Worm (Caenorhabditis elegans) whole organism, L3 larva: ENCODE measurements around the gene srw-143.

Experiments
- R02D3.7 ChIP-seq: fragments of 150-350 bp; optimal IDR thresholded peaks from 2 replicates; lab custom pipeline; 2014; ENCODE audit warnings: missing biosample characterization, missing genetic modification characterization
- aly-2 ChIP-seq: fragments of 150-350 bp; optimal IDR thresholded peaks from 2 replicates; lab custom pipeline; 2014; ENCODE audit warnings: missing biosample characterization, missing genetic modification characterization
- ama-1 ChIP-seq: fragments of 150-350 bp; optimal IDR thresholded peaks from 2 replicates; lab custom pipeline; 2018
- ceh-16 ChIP-seq: sonication (generic microtip); optimal IDR thresholded peaks from 2 replicates; lab custom pipeline; 2017; ENCODE audit warnings: missing biosample characterization, missing genetic modification characterization
- ceh-28 ChIP-seq: fragments of 150-350 bp; optimal IDR thresholded peaks from 2 replicates; lab custom pipeline; 2014; ENCODE audit warnings: missing biosample characterization, missing genetic modification reagents, missing genetic modification characterization
- ceh-9 ChIP-seq: sonication (generic microtip); optimal IDR thresholded peaks from 2 replicates; lab custom pipeline; 2018; ENCODE audit warnings: missing biosample characterization, missing genetic modification characterization
- daf-12 ChIP-seq: fragments of 150-350 bp; optimal IDR thresholded peaks from 2 replicates; lab custom pipeline; 2014; ENCODE audit warnings: missing biosample characterization, missing genetic modification reagents, missing genetic modification characterization
- egl-27 ChIP-seq: sonication (generic microtip); optimal IDR thresholded peaks from 4 replicates; lab custom pipeline; 2017; ENCODE audit warnings: missing biosample characterization, missing genetic modification reagents, missing genetic modification characterization
- egl-5 ChIP-seq: fragments of 150-350 bp; optimal IDR thresholded peaks from 2 replicates; lab custom pipeline; 2017; ENCODE audit warnings: missing biosample characterization, missing genetic modification reagents, missing genetic modification characterization, inconsistent platforms
- elt-1 ChIP-seq: fragments of 150-350 bp; optimal IDR thresholded peaks from 2 replicates; lab custom pipeline; 2014; ENCODE audit warnings: missing biosample characterization, missing genetic modification characterization
- elt-2 ChIP-seq: sonication (generic microtip); optimal IDR thresholded peaks from 2 replicates; lab custom pipeline; 2016; ENCODE audit warnings: missing genetic modification reagents, mild to moderate bottlenecking, missing genetic modification characterization, missing compliant biosample characterization
- elt-3 ChIP-seq, 3 experiments: fragments of 150-350 bp in 1 of 3; sonication (generic microtip) in 2 of 3; optimal IDR thresholded peaks; 2 replicates in 2 of 3; 4 replicates in 1 of 3; lab custom pipeline; 2014 to 2017; ENCODE audit warnings: missing biosample characterization in 3 of 3, missing genetic modification characterization in 3 of 3
- eor-1 ChIP-seq, 2 experiments: fragments of 150-350 bp; optimal IDR thresholded peaks; 2 replicates each; lab custom pipeline; 2014 to 2018; ENCODE audit warnings: missing biosample characterization in 2 of 2, missing genetic modification characterization in 2 of 2
- fkh-2 ChIP-seq: fragments of 150-350 bp; optimal IDR thresholded peaks from 2 replicates; lab custom pipeline; 2014; ENCODE audit warnings: missing biosample characterization, missing genetic modification reagents, missing genetic modification characterization
- fos-1 ChIP-seq: fragments of 150-350 bp; optimal IDR thresholded peaks from 2 replicates; lab custom pipeline; 2014; ENCODE audit warnings: missing biosample characterization, missing genetic modification characterization
- hmg-11 ChIP-seq: sonication (generic microtip); optimal IDR thresholded peaks from 2 replicates; lab custom pipeline; 2016; ENCODE audit warnings: missing genetic modification characterization, missing compliant biosample characterization
- jun-1 ChIP-seq: fragments of 150-350 bp; optimal IDR thresholded peaks from 2 replicates; lab custom pipeline; 2014; ENCODE audit warnings: missing biosample characterization, missing genetic modification reagents, missing genetic modification characterization
- lin-15B ChIP-seq: fragments of 150-350 bp; optimal IDR thresholded peaks from 2 replicates; lab custom pipeline; 2014; ENCODE audit warnings: missing biosample characterization, missing genetic modification characterization
- lin-39 ChIP-seq: fragments of 150-350 bp; optimal IDR thresholded peaks from 2 replicates; lab custom pipeline; 2018; ENCODE audit warnings: missing biosample characterization, missing genetic modification reagents, missing genetic modification characterization
- lsy-12 ChIP-seq: sonication (generic microtip); optimal IDR thresholded peaks from 2 replicates; lab custom pipeline; 2016; ENCODE audit warnings: mild to moderate bottlenecking, missing genetic modification characterization, missing compliant biosample characterization
- mml-1 ChIP-seq: fragments of 150-350 bp; sonication (generic microtip); optimal IDR thresholded peaks from 3 replicates; lab custom pipeline; 2014; ENCODE audit warnings: missing biosample characterization, missing genetic modification characterization
- nfya-1 ChIP-seq: sonication (generic microtip); optimal IDR thresholded peaks from 2 replicates; lab custom pipeline; 2017; ENCODE audit warnings: missing genetic modification characterization, mild to moderate bottlenecking, missing compliant biosample characterization, antibody characterized with exemption, moderate library complexity; ENCODE audit not compliant: insufficient read depth
- nhr-12 ChIP-seq: fragments of 150-350 bp; optimal IDR thresholded peaks from 2 replicates; lab custom pipeline; 2014; ENCODE audit warnings: missing biosample characterization, missing genetic modification characterization
- nhr-23 ChIP-seq: fragments of 150-350 bp; optimal IDR thresholded peaks from 2 replicates; lab custom pipeline; 2014; ENCODE audit warnings: missing biosample characterization, missing genetic modification reagents, missing genetic modification characterization
- nhr-237 ChIP-seq: fragments of 150-350 bp; optimal IDR thresholded peaks from 2 replicates; lab custom pipeline; 2014; ENCODE audit warnings: missing biosample characterization, missing genetic modification characterization
- nhr-25 ChIP-seq: sonication (generic microtip); optimal IDR thresholded peaks from 2 replicates; lab custom pipeline; 2017; ENCODE audit warnings: missing biosample characterization, missing genetic modification characterization
- nhr-28 ChIP-seq: fragments of 150-350 bp; optimal IDR thresholded peaks from 2 replicates; lab custom pipeline; 2014; ENCODE audit warnings: missing biosample characterization, missing genetic modification characterization
- nhr-43 ChIP-seq: sonication (generic microtip); optimal IDR thresholded peaks from 2 replicates; lab custom pipeline; 2016; ENCODE audit warnings: mild to moderate bottlenecking, missing genetic modification characterization, missing compliant biosample characterization; ENCODE audit not compliant: poor library complexity, severe bottlenecking
- nhr-76 ChIP-seq: fragments of 150-350 bp; sonication (generic microtip); optimal IDR thresholded peaks from 5 replicates; lab custom pipeline; 2014; ENCODE audit warnings: missing biosample characterization, missing genetic modification characterization
- nhr-77 ChIP-seq: fragments of 150-350 bp; optimal IDR thresholded peaks from 2 replicates; lab custom pipeline; 2014; ENCODE audit warnings: missing biosample characterization, missing genetic modification characterization
- pha-4 ChIP-seq: fragments of 150-350 bp; optimal IDR thresholded peaks from 2 replicates; lab custom pipeline; 2014; ENCODE audit warnings: missing biosample characterization, missing genetic modification reagents, missing genetic modification characterization
- pqm-1 ChIP-seq: fragments of 150-350 bp; optimal IDR thresholded peaks from 2 replicates; lab custom pipeline; 2017; ENCODE audit warnings: missing biosample characterization, missing genetic modification characterization, inconsistent platforms
- sea-2 ChIP-seq: fragments of 150-350 bp; sonication (generic microtip); optimal IDR thresholded peaks from 4 replicates; lab custom pipeline; 2014; ENCODE audit warnings: missing biosample characterization, missing genetic modification reagents, missing genetic modification characterization
- skn-1 ChIP-seq: fragments of 150-350 bp; optimal IDR thresholded peaks from 2 replicates; lab custom pipeline; 2014; ENCODE audit warnings: missing biosample characterization, missing genetic modification characterization
- tbx-2 ChIP-seq: sonication (generic microtip); optimal IDR thresholded peaks from 2 replicates; lab custom pipeline; 2016; ENCODE audit warnings: mild to moderate bottlenecking, missing genetic modification characterization, missing compliant biosample characterization
- unc-39 ChIP-seq: sonication (generic microtip); optimal IDR thresholded peaks from 4 replicates; lab custom pipeline; 2017; ENCODE audit warnings: missing biosample characterization, missing genetic modification characterization
- unc-62 ChIP-seq: fragments of 150-350 bp; sonication (generic microtip); optimal IDR thresholded peaks from 4 replicates; lab custom pipeline; 2014; ENCODE audit warnings: missing biosample characterization, missing genetic modification reagents, missing genetic modification characterization
- zag-1 ChIP-seq: fragments of 150-350 bp; optimal IDR thresholded peaks from 2 replicates; lab custom pipeline; 2014; ENCODE audit warnings: missing biosample characterization, missing genetic modification characterization
- ztf-11 ChIP-seq: fragments of 150-350 bp; optimal IDR thresholded peaks from 2 replicates; lab custom pipeline; 2014; ENCODE audit warnings: missing biosample characterization, missing genetic modification characterization
- ztf-4 ChIP-seq: fragments of 150-350 bp; optimal IDR thresholded peaks from 2 replicates; lab custom pipeline; 2014; ENCODE audit warnings: missing biosample characterization, missing genetic modification characterization

The srw-143 gene

ce11 chrV:2920125-2920524 is 21.2 kb downstream of the srw-143 start:
- TF ChIP-seq daf-12 (tag; lab: Kevin White, UChicago): no peak
- TF ChIP-seq nhr-25: no peak
- no peak for TF ChIP-seq nhr-28 (tag; lab: Kevin White, UChicago)
- no peak for TF ChIP-seq ztf-4 (tag; lab: Kevin White, UChicago)
- TF ChIP-seq elt-1 (tag; lab: Kevin White, UChicago): no peak
- no peak for TF ChIP-seq egl-27 (tag; lab: Kevin White, UChicago)
- no peak for TF ChIP-seq ceh-28 (tag; lab: Kevin White, UChicago)
- TF ChIP-seq fkh-2: no peak
- no peak for TF ChIP-seq skn-1 (tag; lab: Kevin White, UChicago)
- TF ChIP-seq mml-1 (tag; lab: Kevin White, UChicago): no peak
- TF ChIP-seq ztf-11: no peak
- TF ChIP-seq unc-62 (GFP tag; lab: Kevin White, UChicago): no peak
- no peak for TF ChIP-seq fos-1 (tag; lab: Kevin White, UChicago)
- TF ChIP-seq lin-39 (tag; lab: Kevin White, UChicago): no peak

ce11 chrV:2913948-2914347 is 27.4 kb downstream of the srw-143 start, which contains the start of gene srh-146:
Gene srh-146 (plus strand): TSS chrV:2914248.
- TF ChIP-seq ceh-9 (tag; lab: Kevin White, UChicago) (no peak), pha-4 (tag; lab: Kevin White, UChicago) (no peak), ceh-16 (tag; lab: Kevin White, UChicago) (no peak), lin-15B (tag; lab: Kevin White, UChicago) (no peak), hmg-11 (tag; lab: Kevin White, UChicago) (no peak), unc-39 (tag; lab: Kevin White, UChicago) (no peak), nhr-12 (no peak), nhr-77 (tag; lab: Kevin White, UChicago) (no peak), elt-2 (no peak), nhr-23 (tag; lab: Kevin White, UChicago) (no peak), sea-2 (no peak), lsy-12 (tag; lab: Kevin White, UChicago) (no peak), ama-1 (no peak), nfya-1 (no peak), ztf-11 (no peak), mml-1 (tag; lab: Kevin White, UChicago) (no peak), fkh-2 (no peak), unc-62 (GFP tag; lab: Kevin White, UChicago) (no peak)

ce11 chrV:2912901-2913300 is 28.4 kb downstream of the srw-143 start, which contains the start of gene C31B8.9:
Gene C31B8.9 (minus strand): TSS chrV:2913001.
- TF ChIP-seq tbx-2 (tag; lab: Kevin White, UChicago) (no peak), nhr-25 (no peak), elt-3 (tag; optimal IDR thresholded peaks at IDR 0.05; lab: Kevin White, UChicago) (no peak), daf-12 (tag; lab: Kevin White, UChicago) (no peak), elt-2 (no peak), zag-1 (no peak), unc-62 (GFP tag; lab: Kevin White, UChicago) (no peak), eor-1 (tag; optimal IDR thresholded peaks at IDR 0.05; lab: Kevin White, UChicago) (no peak), R02D3.7 (tag; lab: Kevin White, UChicago) (no peak), ztf-11 (no peak), nhr-76 (tag; lab: Kevin White, UChicago) (no peak), jun-1 (tag; lab: Kevin White, UChicago) (no peak), ztf-4 (tag; lab: Kevin White, UChicago) (no peak), aly-2 (no peak)

DNA sequence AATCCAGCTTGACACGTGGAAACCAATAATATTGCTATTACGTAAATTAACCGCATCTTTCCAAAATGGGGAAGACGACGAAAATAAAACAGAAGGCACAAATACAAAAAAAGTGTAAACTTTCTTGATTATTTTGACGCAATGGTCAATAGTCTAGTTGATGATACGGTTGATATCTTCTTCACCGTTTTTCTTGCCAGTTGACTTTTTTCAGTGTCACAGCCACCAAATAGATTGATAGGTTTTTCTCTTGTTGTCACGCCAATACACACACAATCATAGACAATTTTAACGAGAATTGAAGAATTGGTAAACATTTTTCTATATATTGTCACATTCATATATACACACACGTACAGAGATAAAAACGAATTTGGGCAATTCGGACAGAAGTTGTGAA is 31.8 kb downstream of the srw-143 start, which contains the start of gene zmp-3:
Gene zmp-3, minus strand, starts transcription at position 101 of the 400 bp plus-strand sequence.
- TF ChIP-seq ceh-9 (tag; lab: Kevin White, UChicago): no peak
- no peak for TF ChIP-seq daf-12 (tag; lab: Kevin White, UChicago)
- no peak for TF ChIP-seq egl-5
- no peak for TF ChIP-seq jun-1 (tag; lab: Kevin White, UChicago)
- no peak for TF ChIP-seq nhr-43 (tag; lab: Kevin White, UChicago)
- TF ChIP-seq lsy-12 (tag; lab: Kevin White, UChicago): no peak
- no peak for TF ChIP-seq nhr-237 (tag; lab: Kevin White, UChicago)
- TF ChIP-seq elt-3 (tag; optimal IDR thresholded peaks at IDR 0.05; lab: Kevin White, UChicago): no peak
- no peak for TF ChIP-seq nhr-12
- TF ChIP-seq fkh-2: no peak
- no peak for TF ChIP-seq eor-1 (tag; optimal IDR thresholded peaks at IDR 0.05; lab: Kevin White, UChicago)
- no peak for TF ChIP-seq pqm-1 (tag; lab: Kevin White, UChicago)
- TF ChIP-seq elt-1 (tag; lab: Kevin White, UChicago): no peak
